Fruit fly (Drosophila melanogaster) Kc167 (cell line): ENCODE data around the gene CG3213.

ENCODE experiments used
- Myc ChIP-seq: fragments of >200 bp; optimal IDR thresholded peaks from 2 replicates; lab custom pipeline; 2017; ENCODE audit warnings: missing external identifiers
- insv ChIP-seq: fragments of >200 bp; optimal IDR thresholded peaks from 3 replicates; lab custom pipeline; 2018; ENCODE audit warnings: missing external identifiers
- psq ChIP-seq: fragments of >200 bp; optimal IDR thresholded peaks from 2 replicates; lab custom pipeline; 2017; ENCODE audit warnings: missing external identifiers
- ttk ChIP-seq: sonication (Bioruptor generic); optimal IDR thresholded peaks from 2 replicates; lab custom pipeline; 2017; ENCODE audit warnings: missing external identifiers

DNA sequence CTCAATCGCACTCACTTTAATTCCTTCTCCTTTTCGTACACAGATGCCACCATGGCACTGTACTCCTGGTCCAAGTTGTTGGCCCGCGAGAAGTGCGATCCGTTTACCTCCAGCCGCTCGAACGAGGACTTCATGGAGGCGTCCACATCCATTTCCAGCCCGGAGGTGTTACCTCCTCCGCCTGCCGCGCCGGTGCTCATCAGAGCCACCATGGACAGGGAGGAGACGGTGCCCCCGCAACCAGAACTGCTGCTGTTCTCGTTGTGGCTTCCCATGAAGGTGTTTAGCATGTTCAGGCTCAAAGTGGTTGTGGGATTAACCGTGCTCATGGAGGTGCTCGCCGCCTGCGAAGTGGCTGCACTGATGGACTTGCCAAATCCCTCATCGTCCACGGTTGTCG is 24.0 kb downstream of the CG3213 start:
- TF ChIP-seq psq (lab: Kevin White, UChicago) (no peak), insv (lab: Kevin White, UChicago) (no peak), Myc (lab: Kevin White, UChicago) (no peak), ttk (no peak)
